Worm (Caenorhabditis elegans) whole organism, L2 larva: ENCODE data around the gene hex-3.
A peak's percentile ranks its signal among the peaks of the same experiment; 100 is the strongest.

Experiments
- C34F6.9 ChIP-seq: fragments of 150-350 bp; optimal IDR thresholded peaks from 2 replicates; lab custom pipeline; 2014; ENCODE audit warnings: missing biosample characterization, missing genetic modification characterization
- F13H6.1 ChIP-seq: sonication (generic microtip); optimal IDR thresholded peaks from 2 replicates; lab custom pipeline; 2016; ENCODE audit warnings: missing genetic modification characterization, missing compliant biosample characterization
- R02D3.7 ChIP-seq: fragments of 150-350 bp; optimal IDR thresholded peaks from 2 replicates; lab custom pipeline; 2014; ENCODE audit warnings: missing biosample characterization, missing genetic modification characterization
- Y55F3AM.14 ChIP-seq: fragments of 200-800 bp; sonication (Bioruptor generic); optimal IDR thresholded peaks from 2 replicates; lab custom pipeline; 2018; ENCODE audit warnings: mild to moderate bottlenecking, missing genetic modification characterization, missing compliant biosample characterization
- ZK546.5 ChIP-seq: sonication (generic microtip); optimal IDR thresholded peaks from 2 replicates; lab custom pipeline; 2017; ENCODE audit warnings: missing biosample characterization, missing genetic modification characterization
- alr-1 ChIP-seq: fragments of 150-350 bp; optimal IDR thresholded peaks from 2 replicates; lab custom pipeline; 2014; ENCODE audit warnings: missing biosample characterization, missing genetic modification characterization
- aly-2 ChIP-seq: fragments of 150-350 bp; optimal IDR thresholded peaks from 2 replicates; lab custom pipeline; 2014; ENCODE audit warnings: missing biosample characterization, missing genetic modification characterization
- ama-1 ChIP-seq: fragments of 150-350 bp; optimal IDR thresholded peaks from 2 replicates; lab custom pipeline; 2018; ENCODE audit warnings: inconsistent platforms
- blmp-1 ChIP-seq: sonication (generic microtip); optimal IDR thresholded peaks from 2 replicates; lab custom pipeline; 2017; ENCODE audit warnings: missing genetic modification characterization, mild to moderate bottlenecking, missing compliant biosample characterization, antibody characterized with exemption, moderate library complexity; ENCODE audit not compliant: insufficient read depth
- ceh-16 ChIP-seq: fragments of 150-350 bp; optimal IDR thresholded peaks from 2 replicates; lab custom pipeline; 2014; ENCODE audit warnings: missing biosample characterization, missing genetic modification characterization
- ceh-82 ChIP-seq: fragments of 150-350 bp; optimal IDR thresholded peaks from 2 replicates; lab custom pipeline; 2014; ENCODE audit warnings: missing biosample characterization, missing genetic modification characterization
- crh-2 ChIP-seq: sonication (generic microtip); optimal IDR thresholded peaks from 2 replicates; lab custom pipeline; 2017; ENCODE audit warnings: missing biosample characterization, missing genetic modification characterization
- dmd-4 ChIP-seq: sonication (generic microtip); optimal IDR thresholded peaks from 2 replicates; lab custom pipeline; 2017; ENCODE audit warnings: missing biosample characterization, missing genetic modification characterization
- egl-27 ChIP-seq: sonication (generic microtip); optimal IDR thresholded peaks from 3 replicates; lab custom pipeline; 2017; ENCODE audit warnings: missing biosample characterization, missing genetic modification reagents, missing genetic modification characterization
- elt-1 ChIP-seq: fragments of 150-350 bp; optimal IDR thresholded peaks from 2 replicates; lab custom pipeline; 2014; ENCODE audit warnings: missing biosample characterization, missing genetic modification characterization
- fos-1 ChIP-seq: fragments of 150-350 bp; optimal IDR thresholded peaks from 2 replicates; lab custom pipeline; 2014; ENCODE audit warnings: missing biosample characterization, missing genetic modification characterization
- gmeb-1 ChIP-seq: fragments of 150-350 bp; optimal IDR thresholded peaks from 2 replicates; lab custom pipeline; 2014; ENCODE audit warnings: missing biosample characterization, missing genetic modification characterization
- lin-11 ChIP-seq: fragments of 150-350 bp; sonication (generic microtip); optimal IDR thresholded peaks from 2 replicates; lab custom pipeline; 2014; ENCODE audit warnings: missing biosample characterization, missing genetic modification characterization, inconsistent platforms, mixed read lengths
- lin-13 ChIP-seq: fragments of 150-350 bp; optimal IDR thresholded peaks from 2 replicates; lab custom pipeline; 2014; ENCODE audit warnings: missing biosample characterization, missing genetic modification reagents, missing genetic modification characterization
- lsy-2 ChIP-seq, 2 experiments: fragments of 150-350 bp in 1 of 2; sonication (generic microtip) in 1 of 2; optimal IDR thresholded peaks; 2 replicates each; lab custom pipeline; 2014 to 2017; ENCODE audit warnings: missing biosample characterization in 2 of 2, missing genetic modification characterization in 2 of 2
- mab-5 ChIP-seq: fragments of 150-350 bp; optimal IDR thresholded peaks from 2 replicates; lab custom pipeline; 2014; ENCODE audit warnings: missing biosample characterization, missing genetic modification characterization
- mbf-1 ChIP-seq: sonication (generic microtip); optimal IDR thresholded peaks from 2 replicates; lab custom pipeline; 2017; ENCODE audit warnings: missing biosample characterization, missing genetic modification characterization
- mdl-1 ChIP-seq, 2 experiments: fragments of 150-350 bp in 1 of 2; sonication (generic microtip) in 1 of 2; optimal IDR thresholded peaks; 2 replicates each; lab custom pipeline; 2017; ENCODE audit warnings: missing biosample characterization in 2 of 2, missing genetic modification characterization in 2 of 2
- nhr-10 ChIP-seq: sonication (generic microtip); optimal IDR thresholded peaks from 2 replicates; lab custom pipeline; 2017; ENCODE audit warnings: missing biosample characterization, missing genetic modification characterization
- nhr-11 ChIP-seq: fragments of 150-350 bp; optimal IDR thresholded peaks from 2 replicates; lab custom pipeline; 2014; ENCODE audit warnings: missing biosample characterization, missing genetic modification characterization
- nhr-12 ChIP-seq: fragments of 150-350 bp; optimal IDR thresholded peaks from 2 replicates; lab custom pipeline; 2014; ENCODE audit warnings: missing biosample characterization, missing genetic modification characterization
- nhr-129 ChIP-seq: fragments of 150-350 bp; optimal IDR thresholded peaks from 2 replicates; lab custom pipeline; 2014; ENCODE audit warnings: missing biosample characterization, missing genetic modification characterization
- nhr-21 ChIP-seq: fragments of 150-350 bp; optimal IDR thresholded peaks from 2 replicates; lab custom pipeline; 2014; ENCODE audit warnings: missing biosample characterization, missing genetic modification characterization
- nhr-23 ChIP-seq: fragments of 150-350 bp; optimal IDR thresholded peaks from 2 replicates; lab custom pipeline; 2014; ENCODE audit warnings: missing biosample characterization, missing genetic modification reagents, missing genetic modification characterization
- nhr-237 ChIP-seq: fragments of 150-350 bp; optimal IDR thresholded peaks from 2 replicates; lab custom pipeline; 2014; ENCODE audit warnings: missing biosample characterization, missing genetic modification characterization
- nhr-25 ChIP-seq: fragments of 150-350 bp; sonication (generic microtip); optimal IDR thresholded peaks from 3 replicates; lab custom pipeline; 2014; ENCODE audit warnings: missing biosample characterization, missing genetic modification characterization
- nhr-6 ChIP-seq: fragments of 150-350 bp; optimal IDR thresholded peaks from 2 replicates; lab custom pipeline; 2014; ENCODE audit warnings: missing biosample characterization, missing genetic modification characterization
- nhr-77 ChIP-seq: fragments of 150-350 bp; optimal IDR thresholded peaks from 2 replicates; lab custom pipeline; 2014; ENCODE audit warnings: missing biosample characterization, missing genetic modification characterization
- sem-4 ChIP-seq: fragments of 150-350 bp; optimal IDR thresholded peaks from 2 replicates; lab custom pipeline; 2014; ENCODE audit warnings: missing biosample characterization, missing genetic modification reagents, missing genetic modification characterization
- skn-1 ChIP-seq: sonication (generic microtip); optimal IDR thresholded peaks from 2 replicates; lab custom pipeline; 2017; ENCODE audit warnings: missing biosample characterization, missing genetic modification characterization
- sma-3 ChIP-seq: sonication (generic microtip); optimal IDR thresholded peaks from 2 replicates; lab custom pipeline; 2016; ENCODE audit warnings: missing genetic modification reagents, missing genetic modification characterization, missing compliant biosample characterization
- sma-9 ChIP-seq, 2 experiments: fragments of 150-350 bp in 1 of 2; sonication (generic microtip) in 1 of 2; optimal IDR thresholded peaks; 2 replicates each; lab custom pipeline; 2014 to 2016; ENCODE audit warnings: missing genetic modification characterization in 2 of 2, mild to moderate bottlenecking in 1 of 2, missing biosample characterization in 1 of 2, missing compliant biosample characterization in 1 of 2, missing genetic modification reagents in 1 of 2, moderate library complexity in 1 of 2
- snpc-4 ChIP-seq: fragments of 150-350 bp; optimal IDR thresholded peaks from 2 replicates; lab custom pipeline; 2014; ENCODE audit warnings: missing biosample characterization, missing genetic modification characterization
- unc-39 ChIP-seq: fragments of 150-350 bp; optimal IDR thresholded peaks from 2 replicates; lab custom pipeline; 2014; ENCODE audit warnings: missing biosample characterization, missing genetic modification characterization
- unc-55 ChIP-seq: fragments of 150-350 bp; sonication (generic microtip); optimal IDR thresholded peaks from 3 replicates; lab custom pipeline; 2014; ENCODE audit warnings: missing biosample characterization, missing genetic modification reagents, missing genetic modification characterization
- unc-62 ChIP-seq: fragments of 150-350 bp; optimal IDR thresholded peaks from 2 replicates; lab custom pipeline; 2014; ENCODE audit warnings: missing biosample characterization, missing genetic modification reagents, missing genetic modification characterization
- zag-1 ChIP-seq: fragments of 150-350 bp; optimal IDR thresholded peaks from 2 replicates; lab custom pipeline; 2014; ENCODE audit warnings: missing biosample characterization, missing genetic modification characterization
- ztf-11 ChIP-seq: sonication (generic microtip); optimal IDR thresholded peaks from 2 replicates; lab custom pipeline; 2017; ENCODE audit warnings: missing biosample characterization, missing genetic modification characterization
- ztf-4 ChIP-seq: fragments of 150-350 bp; optimal IDR thresholded peaks from 2 replicates; lab custom pipeline; 2014; ENCODE audit warnings: missing biosample characterization, missing genetic modification characterization

Gene hex-3

ce11 chrIII:10832636-10833035, 16.4 kb upstream of the hex-3 start, which contains the start of gene sbsp-1:
sbsp-1 (plus strand) TSS chrIII:10832936.
- TF ChIP-seq ztf-11 (tag; lab: Kevin White, UChicago) (no peak), sma-3 (GFP tag; lab: Kevin White, UChicago) (no peak)

- peak; percentile 10 for TF ChIP-seq sem-4 (tag; lab: Kevin White, UChicago)
- no peak for TF ChIP-seq aly-2 (tag; lab: Kevin White, UChicago)
- TF ChIP-seq lin-13 (GFP tag; lab: Kevin White, UChicago), result peak; percentile 86
- peak; percentile 82 for TF ChIP-seq nhr-129 (tag; lab: Kevin White, UChicago)
- TF ChIP-seq crh-2 (tag; lab: Kevin White, UChicago), result peak; percentile 83
- TF ChIP-seq nhr-23 (tag; lab: Kevin White, UChicago), result no peak
- peak; percentile 72 for TF ChIP-seq egl-27
- peak; percentile 27 for TF ChIP-seq ceh-16
- TF ChIP-seq skn-1 (tag; lab: Kevin White, UChicago), result no peak
- TF ChIP-seq mdl-1 (tag; optimal IDR thresholded peaks at IDR 0.05; lab: Kevin White, UChicago), result peak in 1 of 2 experiments; percentile 23
- no peak for TF ChIP-seq ama-1 (lab: Kevin White, UChicago)
- TF ChIP-seq mab-5 (tag; lab: Kevin White, UChicago), result peak; percentile 64
- peak; percentile 91 for TF ChIP-seq gmeb-1 (tag; lab: Kevin White, UChicago)
- peak; percentile 17 for TF ChIP-seq nhr-237 (tag; lab: Kevin White, UChicago)
- TF ChIP-seq nhr-25 (tag; lab: Kevin White, UChicago), result peak; percentile 83
- TF ChIP-seq lin-11 (tag; lab: Kevin White, UChicago), result peak; percentile 77
- no peak for TF ChIP-seq ceh-82 (tag; lab: Kevin White, UChicago)
- TF ChIP-seq C34F6.9 (tag; lab: Kevin White, UChicago), result peak; percentile 90
- TF ChIP-seq unc-55 (GFP tag; lab: Kevin White, UChicago), result peak; percentile 87
- peak; percentile 20 for TF ChIP-seq nhr-10 (tag; lab: Kevin White, UChicago)
- TF ChIP-seq Y55F3AM.14 (GFP tag; lab: Kevin White, UChicago), result no peak
- TF ChIP-seq F13H6.1 (tag; lab: Kevin White, UChicago), result peak; percentile 79
- TF ChIP-seq elt-1, result no peak
- TF ChIP-seq nhr-12, result no peak
- TF ChIP-seq zag-1 (tag; lab: Kevin White, UChicago), result no peak
- peak; percentile 84 for TF ChIP-seq nhr-21
- TF ChIP-seq nhr-11, result no peak
- TF ChIP-seq alr-1 (tag; lab: Kevin White, UChicago), result no peak
- no peak for TF ChIP-seq unc-39
- TF ChIP-seq blmp-1 (tag; lab: Kevin White, UChicago), result peak; percentile 13
- peak; percentile 23 for TF ChIP-seq ZK546.5
- TF ChIP-seq fos-1 (tag; lab: Kevin White, UChicago), result peak; percentile 54
- TF ChIP-seq ztf-4 (tag; lab: Kevin White, UChicago), result peak; percentile 46
- no peak for TF ChIP-seq mbf-1 (tag; lab: Kevin White, UChicago)
- no peak for TF ChIP-seq sma-9 (GFP tag; optimal IDR thresholded peaks at IDR 0.05; lab: Kevin White, UChicago)
- TF ChIP-seq sma-9 (tag; optimal IDR thresholded peaks at IDR 0.05; lab: Kevin White, UChicago), result no peak
- TF ChIP-seq ztf-11 (tag; lab: Kevin White, UChicago), result no peak
- TF ChIP-seq unc-62 (GFP tag; lab: Kevin White, UChicago), result no peak
- peak; percentile 75 for TF ChIP-seq nhr-77
- TF ChIP-seq dmd-4, result no peak
- TF ChIP-seq R02D3.7 (tag; lab: Kevin White, UChicago), result peak; percentile 58
- TF ChIP-seq snpc-4 (tag; lab: Kevin White, UChicago), result peak; percentile 72
- peak; percentile 94 for TF ChIP-seq sma-3 (GFP tag; lab: Kevin White, UChicago)
- TF ChIP-seq nhr-6 (tag; lab: Kevin White, UChicago), result peak; percentile 75
- peak; percentile 87 to 92 for TF ChIP-seq lsy-2 (tag; optimal IDR thresholded peaks at IDR 0.05; lab: Kevin White, UChicago)
- TF ChIP-seq, all 48 proteins: peak for 27
These were observed 4.1 kb upstream of the hex-3 start, which contains the start of gene pde-12 for ce11 chrIII:10844873-10845272. pde-12 (minus strand) TSS chrIII:10845020.
